Fruit fly (Drosophila melanogaster) whole organism, embryonic: ENCODE measurements around the gene CG5191.

ENCODE experiments used
- CG12155 ChIP-seq: fragments of 200-800 bp; sonication (Bioruptor generic); optimal IDR thresholded peaks from 3 replicates; lab custom pipeline; 2016; ENCODE audit warnings: missing biosample characterization, missing genetic modification characterization
- CG12236 ChIP-seq: fragments of 200-800 bp; sonication (Bioruptor generic); optimal IDR thresholded peaks from 2 replicates; lab custom pipeline; 2016; ENCODE audit warnings: missing biosample characterization, missing genetic modification characterization
- CG1529 ChIP-seq: fragments of 200-800 bp; sonication (Bioruptor generic); optimal IDR thresholded peaks from 3 replicates; lab custom pipeline; 2018; ENCODE audit warnings: missing biosample characterization, missing genetic modification characterization
- CG15601 ChIP-seq: fragments of 200-800 bp; sonication (Bioruptor generic); optimal IDR thresholded peaks from 3 replicates; lab custom pipeline; 2019; ENCODE audit warnings: missing biosample characterization, mild to moderate bottlenecking, missing genetic modification characterization, moderate library complexity
- CG16779 ChIP-seq: fragments of 200-800 bp; sonication (Bioruptor generic); IDR thresholded peaks from 2 replicates; pipeline ENCODE4 v1.3.6; 2022; ENCODE audit warnings: missing biosample characterization, missing genetic modification characterization
- CG30431 ChIP-seq: fragments of 200-800 bp; sonication (Bioruptor generic); optimal IDR thresholded peaks from 2 replicates; lab custom pipeline; 2017; ENCODE audit warnings: missing biosample characterization, missing genetic modification characterization
- CG31224 ChIP-seq: fragments of 200-800 bp; sonication (Bioruptor generic); IDR thresholded peaks from 2 replicates; pipeline ENCODE4 v1.3.6; 2022; ENCODE audit warnings: missing biosample characterization, missing genetic modification characterization
- CG34376 ChIP-seq: fragments of 200-800 bp; sonication (Bioruptor generic); optimal IDR thresholded peaks from 2 replicates; lab custom pipeline; 2018; ENCODE audit warnings: missing biosample characterization, mild to moderate bottlenecking, missing genetic modification characterization
- CG43689 ChIP-seq: fragments of 200-800 bp; sonication (Bioruptor generic); IDR thresholded peaks from 2 replicates; pipeline ENCODE4 v1.3.6; 2022; ENCODE audit warnings: missing biosample characterization, missing genetic modification characterization
- CG6175 ChIP-seq: fragments of 200-800 bp; sonication (Bioruptor generic); IDR thresholded peaks from 3 replicates; pipeline ENCODE4 v1.3.6; 2022; ENCODE audit warnings: missing biosample characterization, missing genetic modification characterization
- CG6683 ChIP-seq: fragments of 200-800 bp; sonication (Bioruptor generic); optimal IDR thresholded peaks from 2 replicates; lab custom pipeline; 2017; ENCODE audit warnings: missing biosample characterization, mild to moderate bottlenecking, missing genetic modification characterization, missing genetic modification reagents
- CG7372 ChIP-seq: fragments of 200-800 bp; sonication (Bioruptor generic); IDR thresholded peaks from 2 replicates; pipeline ENCODE4 v1.3.6; 2022; ENCODE audit warnings: missing biosample characterization, missing genetic modification characterization
- CG7987 ChIP-seq: fragments of 200-800 bp; sonication (Bioruptor generic); optimal IDR thresholded peaks from 2 replicates; lab custom pipeline; 2018; ENCODE audit warnings: missing biosample characterization, mild to moderate bottlenecking, missing genetic modification characterization, moderate library complexity
- CG8944 ChIP-seq: fragments of 200-800 bp; sonication (Bioruptor generic); optimal IDR thresholded peaks from 3 replicates; lab custom pipeline; 2016; ENCODE audit warnings: missing biosample characterization, missing genetic modification characterization
- CG9437 ChIP-seq: fragments of 200-800 bp; sonication (Bioruptor generic); optimal IDR thresholded peaks from 2 replicates; lab custom pipeline; 2018; ENCODE audit warnings: missing biosample characterization, mild to moderate bottlenecking, missing genetic modification characterization
- CG9876 ChIP-seq: fragments of 200-800 bp; sonication (Bioruptor generic); optimal IDR thresholded peaks from 2 replicates; lab custom pipeline; 2016; ENCODE audit warnings: missing biosample characterization, missing genetic modification characterization
- D19A ChIP-seq: fragments of 200-800 bp; optimal IDR thresholded peaks from 3 replicates; lab custom pipeline; 2019; ENCODE audit warnings: missing biosample characterization, mild to moderate bottlenecking, missing genetic modification characterization, moderate library complexity
- Dip2 ChIP-seq: fragments of 200-800 bp; sonication (Bioruptor generic); IDR thresholded peaks from 2 replicates; pipeline ENCODE4 v1.3.6; 2022; ENCODE audit warnings: missing biosample characterization, missing genetic modification characterization
- Dp ChIP-seq: fragments of 200-800 bp; sonication (Bioruptor generic); optimal IDR thresholded peaks from 2 replicates; lab custom pipeline; 2018; ENCODE audit warnings: missing biosample characterization, mild to moderate bottlenecking, missing genetic modification characterization, moderate library complexity
- Fer3 ChIP-seq: fragments of 200-800 bp; sonication (Bioruptor generic); optimal IDR thresholded peaks from 2 replicates; lab custom pipeline; 2018; ENCODE audit warnings: missing biosample characterization, mild to moderate bottlenecking, missing genetic modification characterization, moderate library complexity
- H2.0 ChIP-seq: fragments of 200-800 bp; sonication (Bioruptor generic); IDR thresholded peaks from 2 replicates; pipeline ENCODE4 v1.3.6; 2022; ENCODE audit warnings: missing biosample characterization, missing genetic modification characterization
- Hmr ChIP-seq: fragments of 200-800 bp; sonication (Bioruptor generic); optimal IDR thresholded peaks from 3 replicates; lab custom pipeline; 2017; ENCODE audit warnings: mild to moderate bottlenecking, missing biosample characterization, missing genetic modification reagents, missing genetic modification characterization
- Hr78 ChIP-seq, 2 experiments: fragments of 200-800 bp in 1 of 2; fragments of >200 bp in 1 of 2; sonication (Bioruptor generic) in 1 of 2; optimal IDR thresholded peaks; 2 replicates each; lab custom pipeline; 2017 to 2019; ENCODE audit warnings: missing biosample characterization in 2 of 2, missing genetic modification characterization in 2 of 2, mild to moderate bottlenecking in 1 of 2, moderate library complexity in 1 of 2
- Myb ChIP-seq: fragments of 200-800 bp; sonication (Bioruptor generic); optimal IDR thresholded peaks from 2 replicates; lab custom pipeline; 2016; ENCODE audit warnings: missing biosample characterization, missing genetic modification characterization
- NFAT ChIP-seq: fragments of 200-800 bp; sonication (Bioruptor generic); IDR thresholded peaks from 2 replicates; pipeline ENCODE4 v1.3.6; 2022; ENCODE audit warnings: missing biosample characterization, missing genetic modification characterization
- Nf-YC ChIP-seq: fragments of 200-800 bp; optimal IDR thresholded peaks from 3 replicates; lab custom pipeline; 2019; ENCODE audit warnings: missing biosample characterization, mild to moderate bottlenecking, missing genetic modification characterization, moderate library complexity
- Pdp1 ChIP-seq, 2 experiments: fragments of 200-800 bp; sonication (Bioruptor generic); optimal IDR thresholded peaks; 3 replicates each; lab custom pipeline; 2016; ENCODE audit warnings: missing biosample characterization in 2 of 2, missing genetic modification characterization in 2 of 2, mild to moderate bottlenecking in 1 of 2, moderate library complexity in 1 of 2
- Poxn ChIP-seq: fragments of 200-800 bp; sonication (Bioruptor generic); IDR thresholded peaks from 2 replicates; pipeline ENCODE4 v1.3.6; 2022; ENCODE audit warnings: missing biosample characterization, missing genetic modification characterization
- Scr ChIP-seq: fragments of 200-800 bp; sonication (Bioruptor generic); IDR thresholded peaks from 2 replicates; pipeline ENCODE4 v1.3.6; 2022; ENCODE audit warnings: missing biosample characterization, missing genetic modification characterization; ENCODE audit not compliant: partially characterized antibody
- Sin3A ChIP-seq: fragments of >200 bp; optimal IDR thresholded peaks from 2 replicates; lab custom pipeline; 2018
- Spps ChIP-seq: fragments of 200-800 bp; sonication (Bioruptor generic); optimal IDR thresholded peaks from 2 replicates; lab custom pipeline; 2018; ENCODE audit warnings: missing biosample characterization, mild to moderate bottlenecking, missing genetic modification characterization
- YL-1 ChIP-seq: fragments of 200-800 bp; sonication (Bioruptor generic); optimal IDR thresholded peaks from 3 replicates; lab custom pipeline; 2017; ENCODE audit warnings: missing biosample characterization, mild to moderate bottlenecking, missing genetic modification characterization
- ap ChIP-seq: fragments of 200-800 bp; sonication (Bioruptor generic); IDR thresholded peaks from 2 replicates; pipeline ENCODE4 v1.3.6; 2022; ENCODE audit warnings: missing biosample characterization, missing genetic modification characterization
- bsh ChIP-seq, 2 experiments: fragments of 200-800 bp; sonication (Bioruptor generic); optimal IDR thresholded peaks; 2 replicates each; lab custom pipeline; 2017 to 2018; ENCODE audit warnings: mild to moderate bottlenecking in 2 of 2, missing biosample characterization in 2 of 2, missing genetic modification characterization in 2 of 2, moderate library complexity in 1 of 2
- cad ChIP-seq: fragments of >200 bp; optimal IDR thresholded peaks from 2 replicates; lab custom pipeline; 2017; ENCODE audit warnings: missing biosample characterization, missing genetic modification characterization
- cas ChIP-seq: fragments of 200-800 bp; sonication (Bioruptor generic); IDR thresholded peaks from 2 replicates; pipeline ENCODE4 v1.3.6; 2022; ENCODE audit warnings: missing biosample characterization, missing genetic modification characterization
- chn ChIP-seq: fragments of 200-800 bp; sonication (Bioruptor generic); optimal IDR thresholded peaks from 2 replicates; lab custom pipeline; 2016; ENCODE audit warnings: missing biosample characterization, missing genetic modification characterization
- ci ChIP-seq: fragments of 200-800 bp; sonication (Bioruptor generic); IDR thresholded peaks from 3 replicates; pipeline ENCODE4 v1.3.6; 2022; ENCODE audit warnings: missing biosample characterization, missing genetic modification characterization
- dm ChIP-seq: fragments of 200-800 bp; sonication (Bioruptor generic); optimal IDR thresholded peaks from 3 replicates; lab custom pipeline; 2016; ENCODE audit warnings: missing biosample characterization, missing genetic modification characterization
- eve ChIP-seq, 2 experiments: fragments of >200 bp; optimal IDR thresholded peaks; 2 replicates each; lab custom pipeline; 2017; ENCODE audit warnings: missing biosample characterization in 2 of 2, missing genetic modification characterization in 2 of 2
- fru ChIP-seq: fragments of >200 bp; optimal IDR thresholded peaks from 2 replicates; lab custom pipeline; 2017
- gce ChIP-seq: fragments of 200-800 bp; sonication (Bioruptor generic); IDR thresholded peaks from 3 replicates; pipeline ENCODE4 v1.3.6; 2022; ENCODE audit warnings: missing biosample characterization, missing genetic modification characterization
- h ChIP-seq: fragments of >200 bp; optimal IDR thresholded peaks from 2 replicates; lab custom pipeline; 2017
- kah ChIP-seq: fragments of 200-800 bp; sonication (Bioruptor generic); optimal IDR thresholded peaks from 2 replicates; lab custom pipeline; 2018; ENCODE audit warnings: missing biosample characterization, mild to moderate bottlenecking, missing genetic modification characterization
- luna ChIP-seq: fragments of 200-800 bp; sonication (Bioruptor generic); optimal IDR thresholded peaks from 2 replicates; lab custom pipeline; 2016; ENCODE audit warnings: missing biosample characterization, missing genetic modification characterization
- maf-S ChIP-seq: fragments of 200-800 bp; sonication (Bioruptor generic); optimal IDR thresholded peaks from 2 replicates; lab custom pipeline; 2016; ENCODE audit warnings: missing biosample characterization, missing genetic modification characterization
- repo ChIP-seq: fragments of 200-800 bp; sonication (Bioruptor generic); optimal IDR thresholded peaks from 2 replicates; lab custom pipeline; 2016; ENCODE audit warnings: missing biosample characterization, missing genetic modification characterization
- row ChIP-seq: fragments of 200-800 bp; sonication (Bioruptor generic); IDR thresholded peaks from 3 replicates; pipeline ENCODE4 v1.3.6; 2022; ENCODE audit warnings: missing biosample characterization, missing genetic modification characterization
- salm ChIP-seq: fragments of 200-800 bp; sonication (Bioruptor generic); optimal IDR thresholded peaks from 2 replicates; lab custom pipeline; 2018; ENCODE audit warnings: missing biosample characterization, mild to moderate bottlenecking, missing genetic modification characterization
- sens ChIP-seq: fragments of 200-800 bp; sonication (Bioruptor generic); peaks from one replicate; lab custom pipeline; 2016; ENCODE audit warnings: missing biosample characterization, missing genetic modification characterization
- unpg ChIP-seq: fragments of 200-800 bp; sonication (Bioruptor generic); optimal IDR thresholded peaks from 3 replicates; lab custom pipeline; 2018; ENCODE audit warnings: missing biosample characterization, mild to moderate bottlenecking, missing genetic modification characterization, moderate library complexity

Gene CG5191

dm6 chr3R:20557415-20558105, 3.1 kb upstream of the CG5191 start, which contains the start of the genes DPCoAC and CG5180 (continued):
- TF ChIP-seq chn (GFP tag; lab: Kevin White, UChicago) (peak; percentile 74), ci (GFP tag; lab: Robert Waterston, UW) (peak; percentile 76), Dip2 (no peak), CG7372 (GFP tag; lab: Robert Waterston, UW) (peak; percentile 68; the same call in 1 of the 2 replicates), row (peak; percentile 94), luna (no peak), cad (GFP tag; lab: Kevin White, UChicago) (no peak), CG30431 (peak; percentile 53), CG8944 (GFP tag; lab: Kevin White, UChicago) (peak; percentile 81), CG9437 (GFP tag; lab: Kevin White, UChicago) (peak; percentile 59), CG43689 (GFP tag; lab: Robert Waterston, UW) (0 out of 2 replicates have a peak, but pooled peaks have one; percentile 33), Fer3 (tag; lab: Kevin White, UChicago) (peak; percentile 54), YL-1 (GFP tag; lab: Kevin White, UChicago) (no peak), CG12236 (GFP tag; lab: Kevin White, UChicago) (peak; percentile 12), eve (GFP tag; optimal IDR thresholded peaks at IDR 0.05; lab: Kevin White, UChicago) (no peak), CG6175 (GFP tag; lab: Robert Waterston, UW) (peak; percentile 72; the same call in 2 of the 3 replicates), Hr78 (GFP tag; optimal IDR thresholded peaks at IDR 0.05; lab: Kevin White, UChicago) (no peak), sens (peak; percentile 78), D19A (tag; lab: Kevin White, UChicago) (peak; percentile 43), h (no peak), CG31224 (GFP tag; lab: Robert Waterston, UW) (peak; percentile 40), Hmr (GFP tag; lab: Kevin White, UChicago) (peak; percentile 69), CG16779 (GFP tag; lab: Robert Waterston, UW) (peak; percentile 79), Myb (peak; percentile 73), gce (0 out of 3 replicates have a peak, but pooled peaks have one; percentile 47), Sin3A (lab: Kevin White, UChicago) (peak; percentile 44), maf-S (GFP tag; lab: Kevin White, UChicago) (peak; percentile 62), kah (GFP tag; lab: Kevin White, UChicago) (no peak), bsh (GFP tag; optimal IDR thresholded peaks at IDR 0.05; lab: Kevin White, UChicago) (peak in 1 of 2 experiments; percentile 35), H2.0 (peak; percentile 50; the same call in 1 of the 2 replicates), repo (GFP tag; lab: Kevin White, UChicago) (peak; percentile 44), Pdp1 (GFP tag; optimal IDR thresholded peaks at IDR 0.05; lab: Kevin White, UChicago) (peak; percentile 58 to 59), dm (peak; percentile 67), Spps (tag; lab: Kevin White, UChicago) (no peak), CG34376 (GFP tag; lab: Kevin White, UChicago) (peak; percentile 60), salm (tag; lab: Kevin White, UChicago) (no peak), Nf-YC (tag; lab: Kevin White, UChicago) (peak; percentile 38), NFAT (GFP tag; lab: Robert Waterston, UW) (peak; percentile 92), Dp (GFP tag; lab: Kevin White, UChicago) (no peak), ap (GFP tag; lab: Robert Waterston, UW) (peak; percentile 41; the same call in 1 of the 2 replicates), CG7987 (GFP tag; lab: Kevin White, UChicago) (peak; percentile 53), cas (GFP tag; lab: Robert Waterston, UW) (peak; percentile 44; the same call in 1 of the 2 replicates), CG15601 (tag; lab: Kevin White, UChicago) (no peak), unpg (GFP tag; lab: Kevin White, UChicago) (peak; percentile 25), CG12155 (GFP tag; lab: Kevin White, UChicago) (peak; percentile 87), CG9876 (GFP tag; lab: Kevin White, UChicago) (peak; percentile 85), fru (lab: Kevin White, UChicago) (no peak), Poxn (GFP tag; lab: Robert Waterston, UW) (no peak), Scr (GFP tag; lab: Robert Waterston, UW) (peak; percentile 40), CG1529 (GFP tag; lab: Kevin White, UChicago) (no peak), CG6683 (GFP tag; lab: Kevin White, UChicago) (no peak)
